Fruit fly (Drosophila melanogaster) whole organism, embryonic: ENCODE measurements around the gene CG43255.

Experiments
- Blimp-1 ChIP-seq: fragments of 200-800 bp; sonication (Bioruptor generic); optimal IDR thresholded peaks from 3 replicates; lab custom pipeline; 2018; ENCODE audit warnings: missing biosample characterization, missing genetic modification characterization, mild to moderate bottlenecking, moderate library complexity, missing genetic modification reagents
- CG10543 ChIP-seq: fragments of 200-800 bp; sonication (Bioruptor generic); optimal IDR thresholded peaks from 3 replicates; lab custom pipeline; 2017; ENCODE audit warnings: missing biosample characterization, mild to moderate bottlenecking, missing genetic modification characterization, moderate library complexity
- CG10565 ChIP-seq: fragments of 200-800 bp; sonication (Bioruptor generic); optimal IDR thresholded peaks from 3 replicates; lab custom pipeline; 2016; ENCODE audit warnings: missing biosample characterization, mild to moderate bottlenecking, missing genetic modification characterization
- CG11247 ChIP-seq: fragments of 200-800 bp; sonication (Bioruptor generic); IDR thresholded peaks from 2 replicates; pipeline ENCODE4 v1.3.6; 2022; ENCODE audit warnings: missing biosample characterization, missing genetic modification characterization
- CG11723 ChIP-seq: fragments of 200-800 bp; sonication (Bioruptor generic); optimal IDR thresholded peaks from 2 replicates; lab custom pipeline; 2017; ENCODE audit warnings: missing biosample characterization, mild to moderate bottlenecking, missing genetic modification characterization
- CG14860 ChIP-seq: fragments of 200-800 bp; sonication (Bioruptor generic); IDR thresholded peaks from 3 replicates; pipeline ENCODE4 v1.3.6; 2022; ENCODE audit warnings: missing biosample characterization, missing genetic modification characterization; ENCODE audit not compliant: partially characterized antibody
- CG1529 ChIP-seq: fragments of 200-800 bp; sonication (Bioruptor generic); optimal IDR thresholded peaks from 3 replicates; lab custom pipeline; 2018; ENCODE audit warnings: missing biosample characterization, missing genetic modification characterization
- CG16813 ChIP-seq: fragments of 200-800 bp; sonication (Bioruptor generic); IDR thresholded peaks from 3 replicates; pipeline ENCODE4 v1.3.6; 2022; ENCODE audit warnings: missing biosample characterization, missing genetic modification characterization; ENCODE audit not compliant: partially characterized antibody
- CG17612 ChIP-seq: fragments of 200-800 bp; sonication (Bioruptor generic); IDR thresholded peaks from 2 replicates; pipeline ENCODE4 v1.3.6; 2022; ENCODE audit warnings: missing biosample characterization, missing genetic modification characterization
- CG17829 ChIP-seq: fragments of 200-800 bp; optimal IDR thresholded peaks from 2 replicates; lab custom pipeline; 2019; ENCODE audit warnings: missing biosample characterization, mild to moderate bottlenecking, missing genetic modification characterization, moderate library complexity
- CG18599 ChIP-seq: fragments of 200-800 bp; sonication (Bioruptor generic); optimal IDR thresholded peaks from 3 replicates; lab custom pipeline; 2017; ENCODE audit warnings: missing biosample characterization, missing genetic modification characterization, mild to moderate bottlenecking, moderate library complexity, missing genetic modification reagents
- CG18619 ChIP-seq: fragments of 200-800 bp; sonication (Bioruptor generic); optimal IDR thresholded peaks from 3 replicates; lab custom pipeline; 2017; ENCODE audit warnings: missing biosample characterization, mild to moderate bottlenecking, missing genetic modification characterization
- CG2199 ChIP-seq: fragments of 200-800 bp; sonication (Bioruptor generic); IDR thresholded peaks from 3 replicates; pipeline ENCODE4 v1.3.6; 2022; ENCODE audit warnings: missing biosample characterization, missing genetic modification characterization
- CG30020 ChIP-seq: fragments of 200-800 bp; optimal IDR thresholded peaks from 2 replicates; lab custom pipeline; 2019; ENCODE audit warnings: missing biosample characterization, mild to moderate bottlenecking, missing genetic modification characterization, moderate library complexity
- CG34224 ChIP-seq: fragments of 200-800 bp; sonication (Bioruptor generic); IDR thresholded peaks from 3 replicates; pipeline ENCODE4 v1.3.6; 2022; ENCODE audit warnings: missing biosample characterization, missing genetic modification characterization; ENCODE audit not compliant: partially characterized antibody
- CG4820 ChIP-seq: fragments of 200-800 bp; sonication (Bioruptor generic); optimal IDR thresholded peaks from 3 replicates; lab custom pipeline; 2016; ENCODE audit warnings: missing biosample characterization, missing genetic modification characterization
- CG6791 ChIP-seq: fragments of 200-800 bp; sonication (Bioruptor generic); IDR thresholded peaks from 3 replicates; pipeline ENCODE4 v1.3.6; 2022; ENCODE audit warnings: missing biosample characterization, missing genetic modification characterization; ENCODE audit not compliant: partially characterized antibody
- CG8478 ChIP-seq: fragments of >200 bp; optimal IDR thresholded peaks from 2 replicates; lab custom pipeline; 2018
- CoRest ChIP-seq: fragments of 200-800 bp; sonication (Bioruptor generic); optimal IDR thresholded peaks from 3 replicates; lab custom pipeline; 2018; ENCODE audit warnings: missing biosample characterization, mild to moderate bottlenecking, missing genetic modification characterization, moderate library complexity
- Dfd ChIP-seq, 2 experiments: fragments of >200 bp; optimal IDR thresholded peaks; 2 replicates each; lab custom pipeline; 2017; ENCODE audit warnings: missing biosample characterization in 2 of 2, missing genetic modification characterization in 2 of 2
- Doc2 ChIP-seq: fragments of 200-800 bp; sonication (Bioruptor generic); IDR thresholded peaks from 2 replicates; pipeline ENCODE4 v1.3.6; 2022; ENCODE audit warnings: missing biosample characterization, missing genetic modification characterization
- Gsc ChIP-seq: fragments of 200-800 bp; sonication (Bioruptor generic); IDR thresholded peaks from 2 replicates; pipeline ENCODE4 v1.3.6; 2022; ENCODE audit warnings: missing biosample characterization, missing genetic modification characterization
- HLH4C ChIP-seq: fragments of 200-800 bp; sonication (Bioruptor generic); IDR thresholded peaks from 3 replicates; pipeline ENCODE4 v1.3.6; 2022; ENCODE audit warnings: missing biosample characterization, missing genetic modification characterization; ENCODE audit not compliant: partially characterized antibody
- Hey ChIP-seq: fragments of 200-800 bp; sonication (Bioruptor generic); optimal IDR thresholded peaks from 3 replicates; lab custom pipeline; 2018; ENCODE audit warnings: missing biosample characterization, mild to moderate bottlenecking, missing genetic modification characterization
- Jarid2 ChIP-seq: fragments of 200-800 bp; sonication (Bioruptor generic); optimal IDR thresholded peaks from 3 replicates; lab custom pipeline; 2017; ENCODE audit warnings: mild to moderate bottlenecking, missing biosample characterization, missing genetic modification reagents, missing genetic modification characterization
- Opbp ChIP-seq: fragments of 200-800 bp; sonication (Bioruptor generic); IDR thresholded peaks from 3 replicates; pipeline ENCODE4 v1.3.6; 2022; ENCODE audit warnings: missing biosample characterization, missing genetic modification characterization; ENCODE audit not compliant: partially characterized antibody
- Scr ChIP-seq: fragments of 200-800 bp; sonication (Bioruptor generic); IDR thresholded peaks from 2 replicates; pipeline ENCODE4 v1.3.6; 2022; ENCODE audit warnings: missing biosample characterization, missing genetic modification characterization; ENCODE audit not compliant: partially characterized antibody
- TFAM ChIP-seq: fragments of 200-800 bp; sonication (Bioruptor generic); optimal IDR thresholded peaks from 2 replicates; lab custom pipeline; 2017; ENCODE audit warnings: missing biosample characterization, missing genetic modification characterization, inconsistent platforms
- az2 ChIP-seq: fragments of 200-800 bp; sonication (Bioruptor generic); optimal IDR thresholded peaks from 3 replicates; lab custom pipeline; 2016; ENCODE audit warnings: missing biosample characterization, missing genetic modification characterization
- bbx ChIP-seq: fragments of 200-800 bp; sonication (Bioruptor generic); IDR thresholded peaks from 2 replicates; pipeline ENCODE4 v1.3.6; 2022; ENCODE audit warnings: missing biosample characterization, missing genetic modification characterization; ENCODE audit not compliant: partially characterized antibody
- cg ChIP-seq: fragments of 200-800 bp; sonication (Bioruptor generic); optimal IDR thresholded peaks from 3 replicates; lab custom pipeline; 2019; ENCODE audit warnings: missing biosample characterization, mild to moderate bottlenecking, missing genetic modification characterization, moderate library complexity
- dimm ChIP-seq: fragments of 200-800 bp; sonication (Bioruptor generic); IDR thresholded peaks from 2 replicates; pipeline ENCODE4 v1.3.6; 2022; ENCODE audit warnings: missing biosample characterization, missing genetic modification characterization
- dmrt11E ChIP-seq: fragments of 200-800 bp; sonication (Bioruptor generic); optimal IDR thresholded peaks from 3 replicates; lab custom pipeline; 2018; ENCODE audit warnings: missing biosample characterization, mild to moderate bottlenecking, missing genetic modification characterization, moderate library complexity
- dmrt99B ChIP-seq: fragments of 200-800 bp; sonication (Bioruptor generic); optimal IDR thresholded peaks from 2 replicates; lab custom pipeline; 2018; ENCODE audit warnings: missing biosample characterization, mild to moderate bottlenecking, missing genetic modification characterization, moderate library complexity
- dpn ChIP-seq, 2 experiments: fragments of 200-800 bp; sonication (Bioruptor generic); optimal IDR thresholded peaks; 3 replicates each; lab custom pipeline; 2016; ENCODE audit warnings: missing biosample characterization in 2 of 2, missing genetic modification characterization in 2 of 2
- emc ChIP-seq: fragments of 200-800 bp; sonication (Bioruptor generic); optimal IDR thresholded peaks from 2 replicates; lab custom pipeline; 2016; ENCODE audit warnings: missing biosample characterization, missing genetic modification characterization
- ems ChIP-seq: fragments of 200-800 bp; sonication (Bioruptor generic); optimal IDR thresholded peaks from 3 replicates; lab custom pipeline; 2016; ENCODE audit warnings: missing biosample characterization, missing genetic modification characterization
- gcm ChIP-seq: fragments of 200-800 bp; sonication (Bioruptor generic); optimal IDR thresholded peaks from 2 replicates; lab custom pipeline; 2019; ENCODE audit warnings: missing biosample characterization, mild to moderate bottlenecking, missing genetic modification characterization, moderate library complexity
- h ChIP-seq: fragments of >200 bp; optimal IDR thresholded peaks from 2 replicates; lab custom pipeline; 2017
- kay ChIP-seq: fragments of 200-800 bp; sonication (Bioruptor generic); optimal IDR thresholded peaks from 2 replicates; lab custom pipeline; 2016; ENCODE audit warnings: missing biosample characterization, missing genetic modification characterization
- knrl ChIP-seq: fragments of 200-800 bp; sonication (Bioruptor generic); IDR thresholded peaks from 3 replicates; pipeline ENCODE4 v1.3.6; 2022; ENCODE audit warnings: missing biosample characterization, missing genetic modification characterization; ENCODE audit not compliant: partially characterized antibody
- nerfin-2 ChIP-seq: fragments of 200-800 bp; sonication (Bioruptor generic); IDR thresholded peaks from 2 replicates; pipeline ENCODE4 v1.3.6; 2022; ENCODE audit warnings: missing biosample characterization, missing genetic modification characterization; ENCODE audit not compliant: partially characterized antibody
- pum ChIP-seq: fragments of 200-800 bp; sonication (Bioruptor generic); optimal IDR thresholded peaks from 2 replicates; lab custom pipeline; 2016; ENCODE audit warnings: missing biosample characterization, missing genetic modification characterization
- salm ChIP-seq: fragments of 200-800 bp; sonication (Bioruptor generic); optimal IDR thresholded peaks from 2 replicates; lab custom pipeline; 2018; ENCODE audit warnings: missing biosample characterization, mild to moderate bottlenecking, missing genetic modification characterization
- sens ChIP-seq: fragments of 200-800 bp; sonication (Bioruptor generic); peaks from one replicate; lab custom pipeline; 2016; ENCODE audit warnings: missing biosample characterization, missing genetic modification characterization
- sens-2 ChIP-seq: fragments of 200-800 bp; sonication (Bioruptor generic); IDR thresholded peaks from 2 replicates; pipeline ENCODE4 v1.3.6; 2022; ENCODE audit warnings: missing biosample characterization, missing genetic modification characterization
- stc ChIP-seq: fragments of 200-800 bp; sonication (Bioruptor generic); IDR thresholded peaks from 2 replicates; pipeline ENCODE4 v1.3.6; 2022; ENCODE audit warnings: missing biosample characterization, missing genetic modification characterization
- stwl ChIP-seq: fragments of 200-800 bp; sonication (Bioruptor generic); optimal IDR thresholded peaks from 3 replicates; lab custom pipeline; 2018; ENCODE audit warnings: missing biosample characterization, mild to moderate bottlenecking, missing genetic modification characterization, moderate library complexity
- unpg ChIP-seq: fragments of 200-800 bp; sonication (Bioruptor generic); optimal IDR thresholded peaks from 3 replicates; lab custom pipeline; 2018; ENCODE audit warnings: missing biosample characterization, mild to moderate bottlenecking, missing genetic modification characterization, moderate library complexity
- yki ChIP-seq: fragments of >200 bp; optimal IDR thresholded peaks from 3 replicates; lab custom pipeline; 2018

The CG43255 gene

dm6 chrX:8892445-8893009, 31.2 kb upstream of the CG43255 start (continued):
- TF ChIP-seq CG2199 (no peak), CG10543 (GFP tag; lab: Kevin White, UChicago) (peak; percentile 61), dmrt11E (tag; lab: Kevin White, UChicago) (no peak), bbx (no peak), CG14860 (GFP tag; lab: Robert Waterston, UW) (no peak), CG4820 (peak; percentile 10), CG11247 (GFP tag; lab: Robert Waterston, UW) (no peak), dimm (GFP tag; lab: Robert Waterston, UW) (no peak), h (lab: Kevin White, UChicago) (no peak), knrl (GFP tag; lab: Robert Waterston, UW) (no peak), dpn (GFP tag; optimal IDR thresholded peaks at IDR 0.05; lab: Kevin White, UChicago) (peak; percentile 32 to 44), gcm (GFP tag; lab: Kevin White, UChicago) (no peak), salm (tag; lab: Kevin White, UChicago) (no peak), CG17829 (tag; lab: Kevin White, UChicago) (no peak), Hey (tag; lab: Kevin White, UChicago) (no peak), cg (GFP tag; lab: Kevin White, UChicago) (no peak), CG8478 (no peak), az2 (GFP tag; lab: Kevin White, UChicago) (peak; percentile 12), sens (GFP tag; lab: Kevin White, UChicago) (peak; percentile 88), CG18619 (GFP tag; lab: Kevin White, UChicago) (peak; percentile 6), CG30020 (tag; lab: Kevin White, UChicago) (no peak), CG11723 (GFP tag; lab: Kevin White, UChicago) (no peak), ems (GFP tag; lab: Kevin White, UChicago) (peak; percentile 43), kay (peak; percentile 19), Dfd (GFP tag; optimal IDR thresholded peaks at IDR 0.05; lab: Kevin White, UChicago) (no peak), yki (lab: Kevin White, UChicago) (no peak), Jarid2 (GFP tag; lab: Kevin White, UChicago) (no peak), CG1529 (GFP tag; lab: Kevin White, UChicago) (no peak), stc (GFP tag; lab: Robert Waterston, UW) (no peak), dmrt99B (tag; lab: Kevin White, UChicago) (peak; percentile 60), CG18599 (GFP tag; lab: Kevin White, UChicago) (peak; percentile 88), CG34224 (GFP tag; lab: Robert Waterston, UW) (no peak), CG17612 (GFP tag; lab: Robert Waterston, UW) (0 out of 2 replicates have a peak, but pooled peaks have one; percentile 20)

dm6 chrX:8893378-8893912, 30.3 kb upstream of the CG43255 start:
- TF ChIP-seq CG16813 (peak; percentile 34; the same call in 1 of the 3 replicates), Gsc (GFP tag; lab: Robert Waterston, UW) (no peak), HLH4C (peak; percentile 56), unpg (no peak), bbx (0 out of 2 replicates have a peak, but pooled peaks have one; percentile 30), TFAM (no peak), pum (GFP tag; lab: Kevin White, UChicago) (no peak), nerfin-2 (GFP tag; lab: Robert Waterston, UW) (no peak), Scr (GFP tag; lab: Robert Waterston, UW) (peak; percentile 30; the same call in 1 of the 2 replicates), emc (GFP tag; lab: Kevin White, UChicago) (no peak), Opbp (GFP tag; lab: Robert Waterston, UW) (peak; percentile 43; the same call in 1 of the 3 replicates), CG10565 (no peak), CoRest (tag; lab: Kevin White, UChicago) (no peak), Blimp-1 (GFP tag; lab: Kevin White, UChicago) (peak; percentile 97), stwl (tag; lab: Kevin White, UChicago) (peak; percentile 25), CG6791 (peak; percentile 68), Doc2 (no peak), sens-2 (GFP tag; lab: Robert Waterston, UW) (no peak)
